Worm (Caenorhabditis elegans) whole organism, mixed stage, embryonic: ENCODE measurements around the gene sdz-11.

Experiments
- M03D4.4 ChIP-seq: sonication (generic microtip); optimal IDR thresholded peaks from 2 replicates; lab custom pipeline; 2017; ENCODE audit warnings: mild to moderate bottlenecking, missing genetic modification characterization, missing compliant biosample characterization
- bed-3 ChIP-seq: fragments of 200-800 bp; sonication (Bioruptor generic); optimal IDR thresholded peaks from 3 replicates; lab custom pipeline; 2018; ENCODE audit warnings: mild to moderate bottlenecking, missing genetic modification characterization, moderate library complexity, missing compliant biosample characterization
- blmp-1 ChIP-seq: fragments of 150-350 bp; optimal IDR thresholded peaks from 2 replicates; lab custom pipeline; 2014; ENCODE audit warnings: missing biosample characterization, missing genetic modification characterization
- ceh-43 ChIP-seq: fragments of 200-800 bp; sonication (Bioruptor generic); optimal IDR thresholded peaks from 2 replicates; lab custom pipeline; 2018; ENCODE audit warnings: mild to moderate bottlenecking, missing genetic modification characterization, moderate library complexity, missing compliant biosample characterization
- ceh-83 ChIP-seq: fragments of 200-800 bp; sonication (Bioruptor generic); optimal IDR thresholded peaks from 2 replicates; lab custom pipeline; 2018; ENCODE audit warnings: mild to moderate bottlenecking, missing genetic modification characterization, missing compliant biosample characterization
- ces-1 ChIP-seq: fragments of 150-350 bp; optimal IDR thresholded peaks from 2 replicates; lab custom pipeline; 2014; ENCODE audit warnings: missing biosample characterization, missing genetic modification reagents, missing genetic modification characterization
- drap-1 ChIP-seq: fragments of 200-800 bp; sonication (Bioruptor generic); optimal IDR thresholded peaks from 3 replicates; lab custom pipeline; 2018; ENCODE audit warnings: mild to moderate bottlenecking, missing genetic modification characterization, missing compliant biosample characterization
- elt-1 ChIP-seq: sonication (generic microtip); optimal IDR thresholded peaks from 2 replicates; lab custom pipeline; 2017; ENCODE audit warnings: missing genetic modification characterization, mild to moderate bottlenecking, missing compliant biosample characterization, antibody characterized with exemption, moderate library complexity, borderline replicate concordance; ENCODE audit not compliant: insufficient read depth
- elt-3 ChIP-seq: fragments of 150-350 bp; optimal IDR thresholded peaks from 2 replicates; lab custom pipeline; 2014; ENCODE audit warnings: missing biosample characterization, missing genetic modification characterization
- flh-1 ChIP-seq: fragments of 200-800 bp; sonication (Bioruptor generic); optimal IDR thresholded peaks from 2 replicates; lab custom pipeline; 2018; ENCODE audit warnings: mild to moderate bottlenecking, missing genetic modification characterization, moderate library complexity, missing compliant biosample characterization
- ham-2 ChIP-seq: fragments of 200-800 bp; sonication (Bioruptor generic); optimal IDR thresholded peaks from 2 replicates; lab custom pipeline; 2018; ENCODE audit warnings: mild to moderate bottlenecking, missing genetic modification characterization, missing compliant biosample characterization
- lin-13 ChIP-seq: fragments of 150-350 bp; optimal IDR thresholded peaks from 2 replicates; lab custom pipeline; 2014; ENCODE audit warnings: missing biosample characterization, missing genetic modification characterization
- lin-32 ChIP-seq: fragments of 200-800 bp; sonication (Bioruptor generic); optimal IDR thresholded peaks from 2 replicates; lab custom pipeline; 2018; ENCODE audit warnings: mild to moderate bottlenecking, missing genetic modification characterization, missing compliant biosample characterization
- lsy-2 ChIP-seq: fragments of 150-350 bp; optimal IDR thresholded peaks from 2 replicates; lab custom pipeline; 2014; ENCODE audit warnings: missing biosample characterization, missing genetic modification characterization
- mab-5 ChIP-seq: fragments of 150-350 bp; optimal IDR thresholded peaks from 2 replicates; lab custom pipeline; 2014; ENCODE audit warnings: missing biosample characterization, missing genetic modification characterization
- mep-1 ChIP-seq: fragments of 150-350 bp; optimal IDR thresholded peaks from 2 replicates; lab custom pipeline; 2017; ENCODE audit warnings: missing biosample characterization, missing genetic modification reagents, missing genetic modification characterization, inconsistent platforms
- mls-2 ChIP-seq: sonication (generic microtip); optimal IDR thresholded peaks from 2 replicates; lab custom pipeline; 2016; ENCODE audit warnings: mild to moderate bottlenecking, missing genetic modification characterization, moderate library complexity, missing compliant biosample characterization
- nhr-2 ChIP-seq: fragments of 150-350 bp; optimal IDR thresholded peaks from 2 replicates; lab custom pipeline; 2014; ENCODE audit warnings: missing biosample characterization, missing genetic modification characterization
- nhr-237 ChIP-seq: fragments of 150-350 bp; optimal IDR thresholded peaks from 2 replicates; lab custom pipeline; 2014; ENCODE audit warnings: missing biosample characterization, missing genetic modification characterization
- nhr-76 ChIP-seq: sonication (generic microtip); optimal IDR thresholded peaks from 2 replicates; lab custom pipeline; 2017; ENCODE audit warnings: missing biosample characterization, missing genetic modification characterization
- pha-4 ChIP-seq: fragments of 150-350 bp; optimal IDR thresholded peaks from 2 replicates; lab custom pipeline; 2018; ENCODE audit warnings: missing biosample characterization, missing genetic modification reagents, missing genetic modification characterization
- snpc-4 ChIP-seq: fragments of 150-350 bp; optimal IDR thresholded peaks from 2 replicates; lab custom pipeline; 2014; ENCODE audit warnings: missing biosample characterization, missing genetic modification characterization
- sptf-1 ChIP-seq: sonication (generic microtip); optimal IDR thresholded peaks from 2 replicates; lab custom pipeline; 2017; ENCODE audit warnings: mild to moderate bottlenecking, missing genetic modification characterization, moderate library complexity, missing compliant biosample characterization
- tbx-8 ChIP-seq: fragments of 200-800 bp; sonication (Bioruptor generic); optimal IDR thresholded peaks from 2 replicates; lab custom pipeline; 2018; ENCODE audit warnings: mild to moderate bottlenecking, missing genetic modification characterization, moderate library complexity, missing compliant biosample characterization
- unc-120 ChIP-seq: sonication (generic microtip); optimal IDR thresholded peaks from 2 replicates; lab custom pipeline; 2017; ENCODE audit warnings: missing genetic modification characterization, missing compliant biosample characterization; ENCODE audit not compliant: poor library complexity, severe bottlenecking
- unc-39 ChIP-seq: fragments of 150-350 bp; optimal IDR thresholded peaks from 2 replicates; lab custom pipeline; 2014; ENCODE audit warnings: missing biosample characterization, missing genetic modification characterization
- unc-62 ChIP-seq: fragments of 150-350 bp; optimal IDR thresholded peaks from 2 replicates; lab custom pipeline; 2014; ENCODE audit warnings: missing biosample characterization, missing genetic modification reagents, missing genetic modification characterization
- zip-8 ChIP-seq: fragments of 150-350 bp; optimal IDR thresholded peaks from 2 replicates; lab custom pipeline; 2014; ENCODE audit warnings: missing biosample characterization, missing genetic modification characterization
- ztf-11 ChIP-seq: fragments of 150-350 bp; optimal IDR thresholded peaks from 2 replicates; lab custom pipeline; 2014; ENCODE audit warnings: missing biosample characterization, missing genetic modification characterization

Gene sdz-11

ce11 chrII:3786538-3786937 is 34.5 kb upstream of the sdz-11 start:
- no peak for TF ChIP-seq snpc-4 (tag; lab: Kevin White, UChicago)

ce11 chrII:3785756-3786155 is 33.7 kb upstream of the sdz-11 start:
- TF ChIP-seq blmp-1 (tag; lab: Kevin White, UChicago) (no peak), nhr-237 (tag; lab: Kevin White, UChicago) (no peak), unc-62 (GFP tag; lab: Kevin White, UChicago) (no peak), ces-1 (GFP tag; lab: Kevin White, UChicago) (no peak), ham-2 (GFP tag; lab: Kevin White, UChicago) (no peak), ztf-11 (tag; lab: Kevin White, UChicago) (no peak), bed-3 (no peak), flh-1 (GFP tag; lab: Kevin White, UChicago) (no peak), M03D4.4 (tag; lab: Kevin White, UChicago) (no peak), elt-1 (tag; lab: Kevin White, UChicago) (no peak), pha-4 (no peak), lin-32 (no peak), unc-120 (tag; lab: Kevin White, UChicago) (no peak), mab-5 (tag; lab: Kevin White, UChicago) (no peak), ceh-43 (no peak), elt-3 (tag; lab: Kevin White, UChicago) (no peak), nhr-2 (tag; lab: Kevin White, UChicago) (no peak)

DNA sequence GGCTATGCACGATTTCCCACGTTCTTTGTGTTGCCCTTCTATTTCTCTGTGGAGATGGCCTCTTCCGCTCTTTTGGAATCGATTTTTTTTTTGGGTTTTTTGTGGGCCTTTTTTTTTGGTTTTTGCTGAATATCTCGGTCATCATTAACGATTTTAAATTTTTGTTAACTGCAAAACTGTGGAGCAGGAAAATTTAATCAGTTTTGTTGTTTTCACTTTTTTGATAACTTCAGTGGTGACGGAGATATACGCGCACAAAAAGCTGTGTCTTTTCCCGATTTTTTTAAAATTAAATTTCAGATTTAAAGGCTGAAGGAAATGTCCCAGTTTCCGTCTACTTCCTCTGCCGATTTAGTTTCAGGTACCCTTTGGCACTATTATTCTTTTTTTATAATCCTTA is 33.2 kb upstream of the sdz-11 start, which contains the start of gene T24E12.1:
TSS of gene T24E12.1 (plus strand) at position 301 of the 400 bp plus-strand sequence.
- TF ChIP-seq ztf-11 (tag; lab: Kevin White, UChicago) = no peak
- no peak for TF ChIP-seq zip-8 (tag; lab: Kevin White, UChicago)
- TF ChIP-seq ceh-43 = no peak
- no peak for TF ChIP-seq lsy-2 (tag; lab: Kevin White, UChicago)
- no peak for TF ChIP-seq nhr-76 (tag; lab: Kevin White, UChicago)
- TF ChIP-seq elt-1 (tag; lab: Kevin White, UChicago) = no peak
- TF ChIP-seq lin-32 = no peak
- no peak for TF ChIP-seq unc-39 (tag; lab: Kevin White, UChicago)
- no peak for TF ChIP-seq elt-3 (tag; lab: Kevin White, UChicago)
- no peak for TF ChIP-seq M03D4.4 (tag; lab: Kevin White, UChicago)
- no peak for TF ChIP-seq sptf-1 (tag; lab: Kevin White, UChicago)
- TF ChIP-seq tbx-8 (GFP tag; lab: Kevin White, UChicago) = no peak

ce11 chrII:3782309-3783000 is 30.4 kb upstream of the sdz-11 start, which contains the start of gene T24E12.2:
TSS of gene T24E12.2 (plus strand) at chrII:3782950.
- TF ChIP-seq ceh-83 (GFP tag; lab: Kevin White, UChicago) (no peak), zip-8 (tag; lab: Kevin White, UChicago) (peak; percentile 99)
- TF ChIP-seq, all 35 proteins: peak for 1

- no peak for TF ChIP-seq lin-32
- TF ChIP-seq elt-1 (tag; lab: Kevin White, UChicago) = no peak
- no peak for TF ChIP-seq blmp-1 (tag; lab: Kevin White, UChicago)
- TF ChIP-seq nhr-2 (tag; lab: Kevin White, UChicago) = no peak
- no peak for TF ChIP-seq drap-1 (GFP tag; lab: Kevin White, UChicago)
- TF ChIP-seq lin-13 = no peak
- no peak for TF ChIP-seq ces-1 (GFP tag; lab: Kevin White, UChicago)
- no peak for TF ChIP-seq mls-2 (tag; lab: Kevin White, UChicago)
- no peak for TF ChIP-seq elt-3 (tag; lab: Kevin White, UChicago)
- no peak for TF ChIP-seq ham-2 (GFP tag; lab: Kevin White, UChicago)
- no peak for TF ChIP-seq mep-1 (tag; lab: Kevin White, UChicago)
- TF ChIP-seq M03D4.4 (tag; lab: Kevin White, UChicago) = no peak
- TF ChIP-seq mab-5 (tag; lab: Kevin White, UChicago) = no peak
- no peak for TF ChIP-seq ceh-43
These were observed 29.2 kb upstream of the sdz-11 start for ce11 chrII:3781238-3781637.
